Worm (Caenorhabditis elegans) whole organism, L4 larva: Measurements from ENCODE around the gene F31F6.1.

Experiments
- F26F4.8 ChIP-seq: fragments of 200-800 bp; sonication (Bioruptor generic); conservative IDR thresholded peaks from 2 replicates; pipeline ENCODE4 v1.3.6; 2022; ENCODE audit warnings: missing genetic modification characterization, missing compliant biosample characterization
- aha-1 ChIP-seq: fragments of 150-350 bp; peaks from one replicate; lab custom pipeline; 2014; ENCODE audit warnings: missing biosample characterization, missing genetic modification characterization
- tag-97 ChIP-seq: fragments of 200-800 bp; sonication (Bioruptor generic); IDR thresholded peaks from 2 replicates; pipeline ENCODE4 v1.3.6; 2022; ENCODE audit warnings: missing genetic modification characterization, missing compliant biosample characterization

DNA sequence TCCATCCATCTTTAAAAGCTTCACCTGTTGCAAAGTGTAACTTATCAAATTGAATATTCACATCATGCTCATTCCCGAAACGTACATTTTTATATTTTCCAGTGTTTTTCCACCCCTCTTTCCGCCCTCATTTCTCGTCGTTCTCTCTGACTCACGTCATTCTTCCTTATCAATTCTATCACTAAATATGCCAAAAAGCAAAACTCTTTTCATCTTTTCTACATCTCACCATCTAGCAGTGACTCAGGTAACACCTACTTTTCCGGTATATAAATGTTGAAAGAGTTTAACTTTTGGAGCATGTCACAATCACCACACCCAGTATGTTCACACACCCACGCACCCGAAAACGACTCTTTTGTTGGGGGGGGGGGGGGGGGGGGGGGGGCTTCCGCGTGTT lies 23.6 kb downstream of the F31F6.1 start:
- TF ChIP-seq F26F4.8 (GFP tag; lab: Robert Waterston, UW) = no peak
- peak; percentile 87 for TF ChIP-seq aha-1 (tag; lab: Kevin White, UChicago)
- no peak for TF ChIP-seq tag-97 (GFP tag; lab: Robert Waterston, UW)
